Fruit fly (Drosophila melanogaster) whole organism, adult: ENCODE results near the gene Tep4.

Source experiments
- CG14711 ChIP-seq: fragments of 200-800 bp; sonication (Bioruptor generic); optimal IDR thresholded peaks from 2 replicates; lab custom pipeline; 2018; ENCODE audit warnings: missing biosample characterization, mild to moderate bottlenecking, missing genetic modification characterization, moderate library complexity
- Clk ChIP-seq: fragments of 200-800 bp; sonication (Bioruptor generic); optimal IDR thresholded peaks from 2 replicates; lab custom pipeline; 2017; ENCODE audit warnings: missing biosample characterization, missing genetic modification characterization
- cic ChIP-seq: fragments of 200-800 bp; sonication (Bioruptor generic); optimal IDR thresholded peaks from 2 replicates; lab custom pipeline; 2017; ENCODE audit warnings: missing biosample characterization, mild to moderate bottlenecking, missing genetic modification characterization, moderate library complexity
- kay ChIP-seq: fragments of 200-800 bp; sonication (Bioruptor generic); peaks from one replicate; lab custom pipeline; 2016; ENCODE audit warnings: missing biosample characterization, missing genetic modification characterization, borderline replicate concordance
- tj ChIP-seq: fragments of 200-800 bp; sonication (Bioruptor generic); optimal IDR thresholded peaks from 3 replicates; lab custom pipeline; 2017; ENCODE audit warnings: missing biosample characterization, mild to moderate bottlenecking, missing genetic modification characterization, moderate library complexity

DNA sequence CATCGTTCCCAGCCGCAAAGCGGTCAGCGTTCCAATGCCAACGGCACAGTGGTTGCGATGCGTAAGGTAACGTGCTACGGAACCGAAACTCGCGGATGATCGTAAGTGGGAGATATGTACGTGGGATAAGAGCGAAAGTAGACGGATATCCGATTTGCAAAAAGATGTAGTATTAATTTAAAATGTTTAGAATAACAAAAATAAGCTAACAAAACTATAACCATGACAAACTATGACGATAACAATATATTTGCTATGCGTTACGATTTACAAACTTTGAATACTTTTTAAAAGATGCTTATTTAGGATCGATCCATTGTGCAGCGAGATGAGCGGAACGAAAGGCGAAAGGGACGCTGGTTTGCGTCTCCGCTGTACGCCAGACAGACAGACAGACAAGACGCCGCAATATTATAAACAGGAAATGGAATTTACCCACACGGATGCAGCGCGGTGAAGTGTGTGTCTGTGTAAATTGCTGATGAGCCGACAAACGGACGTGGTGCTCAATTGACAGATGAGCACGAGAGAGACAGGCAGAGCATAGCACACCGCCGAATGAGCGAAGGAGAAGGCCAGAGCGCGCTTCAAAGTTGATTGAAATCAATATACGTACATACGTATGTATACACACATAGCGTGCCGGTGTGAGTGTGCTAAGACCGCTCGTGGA lies 27.5 kb downstream of the Tep4 start:
- no peak for TF ChIP-seq kay (GFP tag; lab: Kevin White, UChicago)
- TF ChIP-seq cic (GFP tag; lab: Kevin White, UChicago), result no peak
- TF ChIP-seq Clk (GFP tag; lab: Kevin White, UChicago), result peak; percentile 40
- TF ChIP-seq CG14711, result peak; percentile 73
- peak; percentile 79 for TF ChIP-seq tj (GFP tag; lab: Kevin White, UChicago)
